Fruit fly (Drosophila melanogaster): Measurements from ENCODE around the gene CG12355.

DNA sequence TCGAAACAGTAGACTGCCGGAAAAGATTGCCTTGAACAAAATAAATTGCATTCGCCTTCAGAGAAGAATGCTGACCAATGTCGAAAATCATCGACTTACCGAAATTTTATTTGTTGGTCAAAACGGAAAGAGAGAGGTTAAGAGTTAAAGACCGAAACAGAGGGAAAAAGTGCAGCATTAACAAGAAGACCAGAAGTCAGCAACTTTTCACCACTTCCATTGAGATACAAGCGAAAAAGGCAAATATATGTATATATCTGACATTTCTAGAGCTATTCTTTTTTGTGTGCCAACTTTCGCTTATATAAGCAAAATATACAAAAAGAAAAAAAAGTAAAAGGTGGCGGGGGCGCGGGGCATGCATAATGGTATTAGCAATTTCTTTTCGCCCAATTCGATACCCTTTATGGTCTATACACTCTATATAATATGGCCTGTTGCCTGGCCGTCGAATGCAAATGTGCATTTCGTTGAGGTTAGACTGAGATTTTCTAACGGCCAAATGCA lies 44.6 kb upstream of the CG12355 start:
- TF ChIP-seq EcR (GFP tag; optimal IDR thresholded peaks at IDR 0.05), result no peak
- TF ChIP-seq CG9948 (tag; optimal IDR thresholded peaks at IDR 0.05), result no peak
- TF ChIP-seq CG10348 (GFP tag; IDR thresholded peaks at IDR 0.05), result no peak
- TF ChIP-seq Pif1A (GFP tag; optimal IDR thresholded peaks at IDR 0.05), result no peak
- TF ChIP-seq Ets98B (GFP tag; IDR thresholded peaks at IDR 0.05), result no peak
- no peak for TF ChIP-seq CG8301 (tag; optimal IDR thresholded peaks at IDR 0.05)
- no peak for TF ChIP-seq CG14655 (GFP tag; optimal IDR thresholded peaks at IDR 0.05)
- no peak for TF ChIP-seq D1 (tag; optimal IDR thresholded peaks at IDR 0.05)
- TF ChIP-seq Snoo (tag; optimal IDR thresholded peaks at IDR 0.05), result no peak
- TF ChIP-seq CG8159 (tag; optimal IDR thresholded peaks at IDR 0.05), result no peak
- TF ChIP-seq Pif1B (GFP tag; optimal IDR thresholded peaks at IDR 0.05), result no peak
